Fruit fly (Drosophila melanogaster) whole organism, embryonic: ENCODE results near the gene Sld5.

ENCODE experiments used
- Adf1 ChIP-seq: fragments of 200-800 bp; sonication (Bioruptor generic); IDR thresholded peaks from 2 replicates; pipeline ENCODE4 v1.3.6; 2022; ENCODE audit warnings: missing biosample characterization, missing genetic modification characterization
- BtbVII ChIP-seq: fragments of 200-800 bp; sonication (Bioruptor generic); optimal IDR thresholded peaks from 3 replicates; lab custom pipeline; 2017; ENCODE audit warnings: missing biosample characterization, mild to moderate bottlenecking, missing genetic modification characterization
- CG10979 ChIP-seq: fragments of 200-800 bp; sonication (Bioruptor generic); optimal IDR thresholded peaks from 2 replicates; lab custom pipeline; 2018; ENCODE audit warnings: missing biosample characterization, mild to moderate bottlenecking, missing genetic modification characterization, moderate library complexity
- CG12391 ChIP-seq: fragments of 200-800 bp; sonication (Bioruptor generic); optimal IDR thresholded peaks from 3 replicates; lab custom pipeline; 2018; ENCODE audit warnings: missing biosample characterization, mild to moderate bottlenecking, missing genetic modification characterization, moderate library complexity
- CG17361 ChIP-seq: fragments of 200-800 bp; sonication (Bioruptor generic); IDR thresholded peaks from 3 replicates; pipeline ENCODE4 v1.3.6; 2022; ENCODE audit warnings: missing biosample characterization, missing genetic modification characterization
- CG18011 ChIP-seq: fragments of 200-800 bp; sonication (Bioruptor generic); optimal IDR thresholded peaks from 2 replicates; lab custom pipeline; 2017; ENCODE audit warnings: missing biosample characterization, missing genetic modification characterization, mild to moderate bottlenecking, moderate library complexity, missing genotype
- CG30403 ChIP-seq: fragments of 200-800 bp; sonication (Bioruptor generic); optimal IDR thresholded peaks from 3 replicates; lab custom pipeline; 2016; ENCODE audit warnings: missing biosample characterization, missing genetic modification characterization
- CG31441 ChIP-seq: fragments of 200-800 bp; sonication (Bioruptor generic); IDR thresholded peaks from 2 replicates; pipeline ENCODE4 v1.3.6; 2022; ENCODE audit warnings: missing biosample characterization, missing genetic modification characterization
- CG3407 ChIP-seq: fragments of 200-800 bp; sonication (Bioruptor generic); optimal IDR thresholded peaks from 2 replicates; lab custom pipeline; 2018; ENCODE audit warnings: missing biosample characterization, mild to moderate bottlenecking, missing genetic modification characterization
- CG4404 ChIP-seq: fragments of 200-800 bp; sonication (Bioruptor generic); IDR thresholded peaks from 2 replicates; pipeline ENCODE4 v1.3.6; 2022; ENCODE audit warnings: missing biosample characterization, missing genetic modification characterization
- CG6175 ChIP-seq: fragments of 200-800 bp; sonication (Bioruptor generic); IDR thresholded peaks from 3 replicates; pipeline ENCODE4 v1.3.6; 2022; ENCODE audit warnings: missing biosample characterization, missing genetic modification characterization
- CG7271 ChIP-seq: fragments of 200-800 bp; sonication (Bioruptor generic); optimal IDR thresholded peaks from 2 replicates; lab custom pipeline; 2018; ENCODE audit warnings: missing biosample characterization, mild to moderate bottlenecking, missing genetic modification characterization, moderate library complexity
- CG7928 ChIP-seq: fragments of 200-800 bp; sonication (Bioruptor generic); optimal IDR thresholded peaks from 2 replicates; lab custom pipeline; 2017; ENCODE audit warnings: missing biosample characterization, mild to moderate bottlenecking, missing genetic modification characterization
- CG8359 ChIP-seq: fragments of 200-800 bp; sonication (Bioruptor generic); optimal IDR thresholded peaks from 2 replicates; lab custom pipeline; 2017; ENCODE audit warnings: missing biosample characterization, mild to moderate bottlenecking, missing genetic modification characterization, borderline replicate concordance
- CkIIα-i1 ChIP-seq: fragments of 200-800 bp; sonication (Bioruptor generic); IDR thresholded peaks from 2 replicates; pipeline ENCODE4 v1.3.6; 2022; ENCODE audit warnings: missing biosample characterization, missing genetic modification characterization
- Dip2 ChIP-seq: fragments of 200-800 bp; sonication (Bioruptor generic); IDR thresholded peaks from 2 replicates; pipeline ENCODE4 v1.3.6; 2022; ENCODE audit warnings: missing biosample characterization, missing genetic modification characterization
- Dll ChIP-seq: fragments of 200-800 bp; sonication (Bioruptor generic); IDR thresholded peaks from 4 replicates; pipeline ENCODE4 v1.3.6; 2022; ENCODE audit warnings: missing biosample characterization, missing genetic modification characterization; ENCODE audit not compliant: partially characterized antibody
- Dref ChIP-seq: fragments of 200-800 bp; sonication (Bioruptor generic); IDR thresholded peaks from 2 replicates; pipeline ENCODE4 v1.3.6; 2022; ENCODE audit warnings: missing biosample characterization, missing genetic modification characterization
- Fer3 ChIP-seq: fragments of 200-800 bp; sonication (Bioruptor generic); optimal IDR thresholded peaks from 2 replicates; lab custom pipeline; 2018; ENCODE audit warnings: missing biosample characterization, mild to moderate bottlenecking, missing genetic modification characterization, moderate library complexity
- HLH3B ChIP-seq: fragments of 200-800 bp; sonication (Bioruptor generic); IDR thresholded peaks from 2 replicates; pipeline ENCODE4 v1.3.6; 2022; ENCODE audit warnings: missing biosample characterization, missing genetic modification characterization
- HLH54F ChIP-seq: fragments of 200-800 bp; sonication (Bioruptor generic); optimal IDR thresholded peaks from 3 replicates; lab custom pipeline; 2016; ENCODE audit warnings: missing biosample characterization, missing genetic modification characterization
- HmgZ ChIP-seq: fragments of 200-800 bp; sonication (Bioruptor generic); optimal IDR thresholded peaks from 2 replicates; lab custom pipeline; 2018; ENCODE audit warnings: missing biosample characterization, mild to moderate bottlenecking, missing genetic modification characterization
- Hr51 ChIP-seq, 2 experiments: fragments of 200-800 bp; sonication (Bioruptor generic); optimal IDR thresholded peaks; 2 replicates in 1 of 2; 3 replicates in 1 of 2; lab custom pipeline; 2016 to 2018; ENCODE audit warnings: missing biosample characterization in 2 of 2, missing genetic modification characterization in 2 of 2, mild to moderate bottlenecking in 1 of 2, moderate library complexity in 1 of 2
- Kr ChIP-seq: fragments of 200-800 bp; sonication (Bioruptor generic); optimal IDR thresholded peaks from 2 replicates; lab custom pipeline; 2017; ENCODE audit warnings: missing biosample characterization, mild to moderate bottlenecking, missing genetic modification characterization
- Myb ChIP-seq: fragments of 200-800 bp; sonication (Bioruptor generic); optimal IDR thresholded peaks from 2 replicates; lab custom pipeline; 2016; ENCODE audit warnings: missing biosample characterization, missing genetic modification characterization
- Opbp ChIP-seq: fragments of 200-800 bp; sonication (Bioruptor generic); IDR thresholded peaks from 3 replicates; pipeline ENCODE4 v1.3.6; 2022; ENCODE audit warnings: missing biosample characterization, missing genetic modification characterization; ENCODE audit not compliant: partially characterized antibody
- Pdp1 ChIP-seq, 2 experiments: fragments of 200-800 bp; sonication (Bioruptor generic); optimal IDR thresholded peaks; 3 replicates each; lab custom pipeline; 2016; ENCODE audit warnings: missing biosample characterization in 2 of 2, missing genetic modification characterization in 2 of 2, mild to moderate bottlenecking in 1 of 2, moderate library complexity in 1 of 2
- Sin3A ChIP-seq: fragments of >200 bp; optimal IDR thresholded peaks from 2 replicates; lab custom pipeline; 2018
- Usf ChIP-seq: fragments of 200-800 bp; sonication (Bioruptor generic); optimal IDR thresholded peaks from 2 replicates; lab custom pipeline; 2017; ENCODE audit warnings: missing genotype, missing biosample characterization, missing genetic modification characterization
- amos ChIP-seq: fragments of 200-800 bp; sonication (Bioruptor generic); IDR thresholded peaks from 2 replicates; pipeline ENCODE4 v1.3.6; 2022; ENCODE audit warnings: missing biosample characterization, missing genetic modification characterization; ENCODE audit not compliant: partially characterized antibody
- ash1 ChIP-seq: fragments of 200-800 bp; sonication (Bioruptor generic); optimal IDR thresholded peaks from 2 replicates; lab custom pipeline; 2018; ENCODE audit warnings: missing biosample characterization, mild to moderate bottlenecking, missing genetic modification characterization
- bbx ChIP-seq: fragments of 200-800 bp; sonication (Bioruptor generic); IDR thresholded peaks from 2 replicates; pipeline ENCODE4 v1.3.6; 2022; ENCODE audit warnings: missing biosample characterization, missing genetic modification characterization; ENCODE audit not compliant: partially characterized antibody
- chn ChIP-seq: fragments of 200-800 bp; sonication (Bioruptor generic); optimal IDR thresholded peaks from 2 replicates; lab custom pipeline; 2016; ENCODE audit warnings: missing biosample characterization, missing genetic modification characterization
- ci ChIP-seq: fragments of 200-800 bp; sonication (Bioruptor generic); IDR thresholded peaks from 3 replicates; pipeline ENCODE4 v1.3.6; 2022; ENCODE audit warnings: missing biosample characterization, missing genetic modification characterization
- crc ChIP-seq: fragments of 200-800 bp; sonication (Bioruptor generic); optimal IDR thresholded peaks from 2 replicates; lab custom pipeline; 2016; ENCODE audit warnings: missing biosample characterization, missing genetic modification characterization
- crp ChIP-seq, 2 experiments: fragments of 200-800 bp; sonication (Bioruptor generic); optimal IDR thresholded peaks; 2 replicates in 1 of 2; 3 replicates in 1 of 2; lab custom pipeline; 2017; ENCODE audit warnings: missing biosample characterization in 2 of 2, missing genetic modification characterization in 2 of 2, mild to moderate bottlenecking in 1 of 2, moderate library complexity in 1 of 2
- dan ChIP-seq: fragments of 200-800 bp; sonication (Bioruptor generic); IDR thresholded peaks from 2 replicates; pipeline ENCODE4 v1.3.6; 2022; ENCODE audit warnings: missing biosample characterization, missing genetic modification characterization
- dm ChIP-seq: fragments of 200-800 bp; sonication (Bioruptor generic); optimal IDR thresholded peaks from 3 replicates; lab custom pipeline; 2016; ENCODE audit warnings: missing biosample characterization, missing genetic modification characterization
- ems ChIP-seq: fragments of 200-800 bp; sonication (Bioruptor generic); optimal IDR thresholded peaks from 3 replicates; lab custom pipeline; 2016; ENCODE audit warnings: missing biosample characterization, missing genetic modification characterization
- eyg ChIP-seq: fragments of 200-800 bp; sonication (Bioruptor generic); optimal IDR thresholded peaks from 3 replicates; lab custom pipeline; 2016; ENCODE audit warnings: missing biosample characterization, missing genetic modification characterization
- fu2 ChIP-seq: fragments of 200-800 bp; sonication (Bioruptor generic); optimal IDR thresholded peaks from 2 replicates; lab custom pipeline; 2016; ENCODE audit warnings: missing biosample characterization, missing genetic modification characterization
- ham ChIP-seq: fragments of 200-800 bp; sonication (Bioruptor generic); IDR thresholded peaks from 2 replicates; pipeline ENCODE4 v1.3.6; 2022; ENCODE audit warnings: missing biosample characterization, missing genetic modification characterization
- lilli ChIP-seq: fragments of 200-800 bp; sonication (Bioruptor generic); optimal IDR thresholded peaks from 3 replicates; lab custom pipeline; 2016; ENCODE audit warnings: missing biosample characterization, missing genetic modification characterization
- lov ChIP-seq, 2 experiments: fragments of 200-800 bp in 1 of 2; fragments of >200 bp in 1 of 2; sonication (Bioruptor generic) in 1 of 2; IDR thresholded peaks in 1 of 2; optimal IDR thresholded peaks in 1 of 2; 2 replicates in 1 of 2; 3 replicates in 1 of 2; pipeline versions ENCODE4 v1.3.6 to Lab custom; 2017 to 2022; ENCODE audit warnings: missing biosample characterization in 1 of 2, missing genetic modification characterization in 1 of 2
- oc ChIP-seq: fragments of 200-800 bp; sonication (Bioruptor generic); optimal IDR thresholded peaks from 2 replicates; lab custom pipeline; 2018; ENCODE audit warnings: missing biosample characterization, mild to moderate bottlenecking, missing genetic modification characterization, moderate library complexity
- pfk ChIP-seq: fragments of 200-800 bp; sonication (Bioruptor generic); optimal IDR thresholded peaks from 2 replicates; lab custom pipeline; 2018; ENCODE audit warnings: missing biosample characterization, mild to moderate bottlenecking, missing genetic modification characterization, moderate library complexity
- sd ChIP-seq: fragments of 200-800 bp; sonication (Bioruptor generic); optimal IDR thresholded peaks from 3 replicates; lab custom pipeline; 2018; ENCODE audit warnings: missing biosample characterization, mild to moderate bottlenecking, missing genetic modification characterization, moderate library complexity
- sr ChIP-seq: fragments of 200-800 bp; sonication (Bioruptor generic); IDR thresholded peaks from 3 replicates; pipeline ENCODE4 v1.3.6; 2022; ENCODE audit warnings: missing biosample characterization, missing genetic modification characterization
- tin ChIP-seq: fragments of 200-800 bp; sonication (Bioruptor generic); optimal IDR thresholded peaks from 3 replicates; lab custom pipeline; 2016; ENCODE audit warnings: missing biosample characterization, missing genetic modification characterization
- tx ChIP-seq: fragments of 200-800 bp; sonication (Bioruptor generic); optimal IDR thresholded peaks from 2 replicates; lab custom pipeline; 2016; ENCODE audit warnings: missing biosample characterization, missing genetic modification characterization

Sld5 gene

dm6 chr3R:26055214-26055632 lies 1.1 kb downstream of the Sld5 start, which contains the start of gene Cmpk (continued):
- TF ChIP-seq CG31441 (GFP tag; lab: Robert Waterston, UW) (peak; percentile 68), CG4404 (GFP tag; lab: Robert Waterston, UW) (no peak), ash1 (GFP tag; lab: Kevin White, UChicago) (peak; percentile 43), Opbp (0 out of 3 replicates have a peak, but pooled peaks have one; percentile 33), sr (GFP tag; lab: Robert Waterston, UW) (peak; percentile 66; the same call in 2 of the 3 replicates), CG30403 (peak; percentile 36), tx (GFP tag; lab: Kevin White, UChicago) (no peak), HLH3B (GFP tag; lab: Robert Waterston, UW) (peak; percentile 45; the same call in 1 of the 2 replicates), CG17361 (GFP tag; lab: Robert Waterston, UW) (peak; percentile 56; the same call in 1 of the 3 replicates), HmgZ (tag; lab: Kevin White, UChicago) (peak; percentile 76), chn (GFP tag; lab: Kevin White, UChicago) (peak; percentile 14), fu2 (GFP tag; lab: Kevin White, UChicago) (no peak), CkIIα-i1 (no peak), oc (tag; lab: Kevin White, UChicago) (no peak), lilli (GFP tag; lab: Kevin White, UChicago) (peak; percentile 48), Fer3 (tag; lab: Kevin White, UChicago) (peak; percentile 75), CG10979 (tag; lab: Kevin White, UChicago) (peak; percentile 60), Adf1 (GFP tag; lab: Robert Waterston, UW) (peak; percentile 52), Kr (peak; percentile 3), BtbVII (GFP tag; lab: Kevin White, UChicago) (peak; percentile 77), ems (GFP tag; lab: Kevin White, UChicago) (peak; percentile 16), amos (peak; percentile 42; the same call in 1 of the 2 replicates), ham (GFP tag; lab: Robert Waterston, UW) (no peak), Dll (GFP tag; lab: Robert Waterston, UW) (peak; percentile 54; the same call in 2 of the 4 replicates), CG7271 (tag; lab: Kevin White, UChicago) (peak; percentile 85), pfk (GFP tag; lab: Kevin White, UChicago) (peak; percentile 65), CG8359 (peak; percentile 43), Pdp1 (GFP tag; optimal IDR thresholded peaks at IDR 0.05; lab: Kevin White, UChicago) (peak in 1 of 2 experiments; percentile 94), dan (GFP tag; lab: Robert Waterston, UW) (no peak), Sin3A (lab: Kevin White, UChicago) (no peak), eyg (GFP tag; lab: Kevin White, UChicago) (peak; percentile 43), CG18011 (GFP tag; lab: Kevin White, UChicago) (peak; percentile 57), Dip2 (GFP tag; lab: Robert Waterston, UW) (no peak), HLH54F (GFP tag; lab: Kevin White, UChicago) (peak; percentile 38), crc (GFP tag; lab: Kevin White, UChicago) (peak; percentile 24), sd (tag; lab: Kevin White, UChicago) (peak; percentile 60), bbx (GFP tag; lab: Robert Waterston, UW) (peak; percentile 68; the same call in 1 of the 2 replicates), Hr51 (GFP tag; optimal IDR thresholded peaks at IDR 0.05; lab: Kevin White, UChicago) (peak; percentile 38 to 56), CG3407 (GFP tag; lab: Kevin White, UChicago) (peak; percentile 63), CG12391 (peak; percentile 70), tin (GFP tag; lab: Kevin White, UChicago) (peak; percentile 53), Myb (peak; percentile 48), dm (GFP tag; lab: Kevin White, UChicago) (peak; percentile 53), crp (GFP tag; optimal IDR thresholded peaks at IDR 0.05; lab: Kevin White, UChicago) (peak; percentile 18 to 89), lov (optimal IDR thresholded peaks at IDR 0.05; lab: Kevin White, UChicago) (no peak), lov (GFP tag; IDR thresholded peaks at IDR 0.05; lab: Robert Waterston, UW) (no peak), Usf (GFP tag; lab: Kevin White, UChicago) (peak; percentile 34), CG7928 (GFP tag; lab: Kevin White, UChicago) (peak; percentile 30), Dref (GFP tag; lab: Robert Waterston, UW) (peak; percentile 47), ci (GFP tag; lab: Robert Waterston, UW) (peak; percentile 95), CG6175 (GFP tag; lab: Robert Waterston, UW) (no peak)
